Fruit fly (Drosophila melanogaster) whole organism, embryonic: ENCODE measurements around the gene solo.
A peak's percentile ranks its signal among the peaks of the same experiment; 100 is the strongest.

ENCODE experiments used
- ATbp ChIP-seq: fragments of 200-800 bp; sonication (Bioruptor generic); optimal IDR thresholded peaks from 2 replicates; lab custom pipeline; 2017; ENCODE audit warnings: missing biosample characterization, mild to moderate bottlenecking, missing genetic modification characterization, missing genetic modification reagents
- CG11696 ChIP-seq: fragments of 200-800 bp; sonication (Bioruptor generic); IDR thresholded peaks from 2 replicates; pipeline ENCODE4 v1.3.6; 2022; ENCODE audit warnings: missing biosample characterization, missing genetic modification characterization
- CG1832 ChIP-seq: fragments of 200-800 bp; sonication (Bioruptor generic); optimal IDR thresholded peaks from 2 replicates; lab custom pipeline; 2017; ENCODE audit warnings: missing biosample characterization, mild to moderate bottlenecking, missing genetic modification characterization, inconsistent platforms
- CG34422 ChIP-seq: fragments of 200-800 bp; sonication (Bioruptor generic); IDR thresholded peaks from 3 replicates; pipeline ENCODE4 v1.3.6; 2022; ENCODE audit warnings: missing biosample characterization, missing genetic modification characterization
- CG4854 ChIP-seq: fragments of 200-800 bp; sonication (Bioruptor generic); optimal IDR thresholded peaks from 2 replicates; lab custom pipeline; 2016; ENCODE audit warnings: missing biosample characterization, missing genetic modification characterization, inconsistent platforms
- CG6791 ChIP-seq: fragments of 200-800 bp; sonication (Bioruptor generic); IDR thresholded peaks from 3 replicates; pipeline ENCODE4 v1.3.6; 2022; ENCODE audit warnings: missing biosample characterization, missing genetic modification characterization; ENCODE audit not compliant: partially characterized antibody
- Dp ChIP-seq: fragments of 200-800 bp; sonication (Bioruptor generic); optimal IDR thresholded peaks from 2 replicates; lab custom pipeline; 2018; ENCODE audit warnings: missing biosample characterization, mild to moderate bottlenecking, missing genetic modification characterization, moderate library complexity
- abd-A ChIP-seq: fragments of 200-800 bp; sonication (Bioruptor generic); optimal IDR thresholded peaks from 3 replicates; lab custom pipeline; 2019; ENCODE audit warnings: missing biosample characterization, mild to moderate bottlenecking, missing genetic modification characterization, moderate library complexity
- aop ChIP-seq: fragments of 200-800 bp; sonication (Bioruptor generic); IDR thresholded peaks from 2 replicates; pipeline ENCODE4 v1.3.6; 2022; ENCODE audit warnings: missing biosample characterization, missing genetic modification characterization
- corto ChIP-seq: fragments of 200-800 bp; sonication (Bioruptor generic); optimal IDR thresholded peaks from 2 replicates; lab custom pipeline; 2016; ENCODE audit warnings: missing biosample characterization, mild to moderate bottlenecking, missing genetic modification characterization, moderate library complexity
- croc ChIP-seq: fragments of 200-800 bp; sonication (Bioruptor generic); conservative IDR thresholded peaks from 3 replicates; pipeline ENCODE4 v1.3.6; 2022; ENCODE audit warnings: missing biosample characterization, missing genetic modification characterization
- fru ChIP-seq: fragments of >200 bp; optimal IDR thresholded peaks from 2 replicates; lab custom pipeline; 2017
- gt ChIP-seq: fragments of 200-800 bp; sonication (Bioruptor generic); IDR thresholded peaks from 2 replicates; pipeline ENCODE4 v1.3.6; 2022; ENCODE audit warnings: missing biosample characterization, missing genetic modification characterization
- sug ChIP-seq: fragments of 200-800 bp; optimal IDR thresholded peaks from 2 replicates; lab custom pipeline; 2019; ENCODE audit warnings: missing biosample characterization, mild to moderate bottlenecking, missing genetic modification characterization, moderate library complexity

Gene solo

dm6 chr2L:15117995-15118394 lies 56.5 kb downstream of the solo start (continued):
- TF ChIP-seq CG1832 (GFP tag; lab: Kevin White, UChicago): no peak
- TF ChIP-seq fru (lab: Kevin White, UChicago): no peak
- no peak for TF ChIP-seq corto (GFP tag; lab: Kevin White, UChicago)
- peak; percentile 49 for TF ChIP-seq Dp
- TF ChIP-seq CG4854 (GFP tag; lab: Kevin White, UChicago): peak; percentile 0
- TF ChIP-seq CG6791 (GFP tag; lab: Robert Waterston, UW): no peak
- TF ChIP-seq, all 482 proteins: peak for 36

DNA sequence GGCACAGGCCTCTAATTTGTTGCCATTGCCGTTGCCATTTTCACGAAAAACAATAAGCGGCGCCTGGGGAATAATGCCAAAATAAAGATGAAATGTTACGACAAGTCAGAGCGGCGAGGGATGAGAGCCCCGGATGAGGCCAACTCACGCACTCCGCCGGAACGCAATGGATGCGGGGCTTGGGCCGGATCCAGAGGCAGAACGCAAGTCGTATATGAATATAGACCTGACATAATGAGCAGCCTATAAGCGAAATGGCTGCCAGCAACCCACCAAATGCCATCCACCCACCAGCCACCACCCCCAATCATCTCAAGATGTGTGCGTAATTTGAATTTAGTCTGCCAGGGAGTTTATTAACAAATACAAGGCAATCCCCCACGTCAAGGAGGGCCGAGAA lies 57.1 kb downstream of the solo start:
- TF ChIP-seq aop (GFP tag; lab: Robert Waterston, UW): no peak
- no peak for TF ChIP-seq CG34422 (GFP tag; lab: Robert Waterston, UW)
- TF ChIP-seq ATbp (GFP tag; lab: Kevin White, UChicago): no peak
- no peak for TF ChIP-seq sug (tag; lab: Kevin White, UChicago)
- no peak for TF ChIP-seq gt
- TF ChIP-seq croc (GFP tag; lab: Robert Waterston, UW): no peak
- TF ChIP-seq abd-A (tag; lab: Kevin White, UChicago): peak; percentile 91
- no peak for TF ChIP-seq CG11696 (GFP tag; lab: Robert Waterston, UW)
